Fruit fly (Drosophila melanogaster): ENCODE results near the gene Syp.

Syp gene

DNA sequence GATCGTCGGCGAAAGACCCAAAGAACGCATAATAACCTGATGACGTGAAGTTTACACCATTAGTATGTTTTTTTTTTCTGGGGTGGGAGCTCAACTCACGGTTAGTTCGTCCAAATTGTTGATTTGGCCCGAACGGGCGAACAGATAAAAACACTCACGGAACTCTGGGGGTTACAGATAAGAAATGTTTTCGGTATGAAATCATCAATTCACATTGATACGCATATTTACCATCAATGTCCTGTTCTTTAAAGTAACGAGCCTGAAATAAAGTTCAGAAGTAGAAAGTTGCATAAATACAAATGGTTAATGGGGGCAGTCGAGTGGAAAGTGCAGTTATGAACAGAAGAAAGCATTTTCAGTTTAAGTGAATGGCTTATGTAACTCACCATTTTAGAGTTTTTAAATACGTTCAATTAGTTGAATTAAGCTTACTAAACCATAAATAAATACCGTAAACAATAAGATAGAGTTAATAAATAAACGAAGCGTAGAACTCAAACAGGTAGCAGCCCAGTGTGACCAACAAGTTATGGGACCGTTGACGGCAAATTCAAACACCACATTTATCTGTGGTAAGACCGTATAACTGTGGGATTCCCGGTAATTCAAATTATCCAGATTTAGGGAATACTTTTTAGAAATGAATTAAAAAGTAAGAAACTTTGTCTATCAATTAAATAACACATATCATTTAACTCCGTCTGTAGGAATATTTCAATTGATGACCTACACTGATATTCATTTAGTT is 67.3 kb downstream of the Syp start, which contains the start of gene CG17272:
Gene CG17272 (minus strand): TSS at position 536 of the 751 bp plus-strand sequence.
- peak; percentile 65; the same call in 1 of the 2 replicates for TF ChIP-seq CG12605 (GFP tag; IDR thresholded peaks at IDR 0.05)
- no peak for TF ChIP-seq CG8159 (tag; optimal IDR thresholded peaks at IDR 0.05)

dm6 chr3R:20826929-20827328 is 70.4 kb downstream of the Syp start:
- TF ChIP-seq CG34367 (tag; optimal IDR thresholded peaks at IDR 0.05) (no peak), Ets98B (GFP tag; IDR thresholded peaks at IDR 0.05) (no peak), EcR (GFP tag; optimal IDR thresholded peaks at IDR 0.05) (no peak)

DNA sequence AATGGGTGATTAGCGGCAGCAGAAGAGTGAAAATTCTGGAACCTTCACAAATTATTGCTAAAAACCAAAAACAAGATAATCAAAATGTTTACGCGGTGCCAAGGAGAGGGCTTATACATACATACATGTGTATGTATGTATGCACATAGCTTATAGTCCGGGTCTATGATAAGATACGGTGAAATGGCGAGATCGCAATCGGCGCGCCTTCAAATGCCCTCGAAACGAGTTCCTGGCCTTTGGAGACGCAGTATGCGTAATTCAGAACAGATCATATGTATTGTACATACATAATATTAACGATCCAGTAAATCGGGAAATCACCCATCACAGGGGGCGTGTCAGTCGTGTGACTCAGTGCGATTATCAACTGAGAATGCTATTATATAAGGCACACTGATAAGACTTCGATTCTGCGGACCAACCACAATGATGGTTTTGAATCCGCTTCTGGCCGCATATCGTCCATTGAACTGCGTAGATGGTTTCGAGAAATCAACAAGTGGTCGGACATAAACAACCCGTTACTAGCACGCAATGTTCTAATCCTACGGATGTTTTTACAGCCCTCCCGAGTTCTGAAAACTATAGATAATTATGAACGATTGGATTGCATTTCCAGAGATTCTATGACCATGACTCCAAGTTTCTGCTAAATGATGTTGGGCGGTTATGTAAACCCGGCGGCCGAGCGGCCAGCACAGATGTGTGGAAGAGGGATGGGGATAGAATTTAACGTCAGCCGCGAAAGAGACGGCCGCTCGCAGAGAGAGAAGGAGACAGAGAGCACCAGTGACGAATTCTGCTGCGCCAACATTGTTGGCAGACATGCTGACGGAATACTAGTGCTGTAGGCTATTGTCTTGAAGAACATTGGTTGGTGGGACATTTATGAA is 72.2 kb downstream of the Syp start:
- TF ChIP-seq Ets98B (GFP tag; IDR thresholded peaks at IDR 0.05) (no peak), CG8301 (tag; optimal IDR thresholded peaks at IDR 0.05) (no peak), CG15710 (tag; optimal IDR thresholded peaks at IDR 0.05) (no peak), CG12605 (GFP tag; IDR thresholded peaks at IDR 0.05) (0 out of 2 replicates have a peak, but pooled peaks have one; percentile 25), Pif1A (GFP tag; optimal IDR thresholded peaks at IDR 0.05) (no peak), EcR (GFP tag; optimal IDR thresholded peaks at IDR 0.05) (peak; percentile 96), CG13204 (GFP tag; optimal IDR thresholded peaks at IDR 0.05) (peak; percentile 81)

DNA sequence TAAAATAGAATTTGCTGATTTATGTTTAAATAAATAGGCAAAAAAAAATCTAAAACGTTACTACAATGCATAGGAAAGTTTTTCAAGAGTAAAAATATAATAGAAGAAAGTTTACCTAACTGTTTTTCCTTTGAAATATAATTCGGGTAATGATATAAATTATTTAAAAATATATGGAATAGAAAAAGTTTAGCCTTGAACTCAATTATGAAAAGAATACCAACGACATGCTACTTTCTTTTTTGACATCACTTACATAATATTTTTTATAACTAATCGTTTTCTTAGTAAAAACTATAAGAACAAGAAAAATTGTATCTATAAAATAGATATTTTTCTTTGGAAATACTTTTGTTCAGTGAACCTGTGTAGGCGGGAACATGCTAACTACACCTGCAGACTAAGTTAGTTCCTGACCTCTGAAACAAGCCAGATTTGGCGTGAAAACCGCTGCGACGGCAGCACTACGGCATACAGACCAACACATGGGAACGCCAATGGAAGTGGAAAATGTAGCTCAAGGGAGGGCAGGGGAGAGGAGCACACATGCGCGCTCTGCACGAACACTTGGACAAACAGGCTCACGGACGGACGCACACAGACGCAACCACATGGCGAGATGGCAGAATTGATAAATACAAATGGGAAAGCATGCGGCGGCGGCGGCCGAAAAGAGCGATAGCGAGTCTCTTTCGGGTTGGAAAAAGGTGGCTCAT is 73.0 kb downstream of the Syp start:
- TF ChIP-seq CG17806 (tag; optimal IDR thresholded peaks at IDR 0.05): no peak
- TF ChIP-seq rn (GFP tag; IDR thresholded peaks at IDR 0.05): no peak
- TF ChIP-seq Snoo (tag; optimal IDR thresholded peaks at IDR 0.05): peak; percentile 8
- no peak for TF ChIP-seq Pif1B (GFP tag; optimal IDR thresholded peaks at IDR 0.05)
- peak; percentile 67 for TF ChIP-seq Ets98B (GFP tag; IDR thresholded peaks at IDR 0.05)
- no peak for TF ChIP-seq Pif1A (GFP tag; optimal IDR thresholded peaks at IDR 0.05)
- no peak for TF ChIP-seq CG34367 (tag; optimal IDR thresholded peaks at IDR 0.05)
- TF ChIP-seq D1 (tag; optimal IDR thresholded peaks at IDR 0.05): no peak
- TF ChIP-seq CG14655 (GFP tag; optimal IDR thresholded peaks at IDR 0.05): no peak
- peak; percentile 65 for TF ChIP-seq CG4496 (GFP tag; IDR thresholded peaks at IDR 0.05)
- TF ChIP-seq CG8301 (tag; optimal IDR thresholded peaks at IDR 0.05): no peak
- peak; percentile 45 for TF ChIP-seq EcR (GFP tag; optimal IDR thresholded peaks at IDR 0.05)
- no peak for TF ChIP-seq CG10348 (GFP tag; IDR thresholded peaks at IDR 0.05)
- TF ChIP-seq CG8159 (tag; optimal IDR thresholded peaks at IDR 0.05): no peak
- TF ChIP-seq CG32121 (GFP tag; IDR thresholded peaks at IDR 0.05): 0 out of 2 replicates have a peak, but pooled peaks have one; percentile 30
- no peak for TF ChIP-seq gl (tag; optimal IDR thresholded peaks at IDR 0.05)
- TF ChIP-seq CG9948 (tag; optimal IDR thresholded peaks at IDR 0.05): no peak
- peak; percentile 72; the same call in 2 of the 3 replicates for TF ChIP-seq fd96Ca (GFP tag; IDR thresholded peaks at IDR 0.05)
- no peak for TF ChIP-seq CG15710 (tag; optimal IDR thresholded peaks at IDR 0.05)
- no peak for TF ChIP-seq CG12605 (GFP tag; IDR thresholded peaks at IDR 0.05)
- TF ChIP-seq CG13204 (GFP tag; optimal IDR thresholded peaks at IDR 0.05): peak; percentile 78

- peak; percentile 30; the same call in 1 of the 2 replicates for TF ChIP-seq CG12605 (GFP tag; IDR thresholded peaks at IDR 0.05)
- no peak for TF ChIP-seq EcR (GFP tag; optimal IDR thresholded peaks at IDR 0.05)
- TF ChIP-seq fd96Ca (GFP tag; IDR thresholded peaks at IDR 0.05): peak; percentile 36; the same call in 1 of the 3 replicates
- TF ChIP-seq CG4496 (GFP tag; IDR thresholded peaks at IDR 0.05): peak; percentile 57; the same call in 2 of the 3 replicates
- no peak for TF ChIP-seq CG9948 (tag; optimal IDR thresholded peaks at IDR 0.05)
These were observed 73.7 kb downstream of the Syp start, which contains the start of gene Adss for dm6 chr3R:20830153-20830695. Gene Adss, minus strand, starts transcription at chr3R:20830580.

DNA sequence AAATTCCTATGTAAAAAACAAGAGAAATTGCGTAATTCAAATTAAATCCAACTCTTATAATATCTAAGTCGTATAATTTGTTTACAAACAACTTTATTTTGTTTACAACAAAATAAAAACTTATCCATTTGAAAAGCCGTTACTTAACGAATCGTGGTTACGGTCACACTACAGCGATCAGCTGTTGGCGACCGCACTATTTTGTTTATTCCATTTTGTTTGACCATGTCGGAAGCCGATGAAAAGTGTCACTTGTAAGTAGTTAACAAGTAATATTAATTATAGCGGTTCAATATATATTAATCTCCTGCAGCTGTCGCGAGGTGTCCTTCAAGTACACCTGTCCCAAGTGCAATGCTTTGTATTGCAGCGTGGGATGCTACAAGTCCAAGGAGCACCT is 74.4 kb downstream of the Syp start, which contains the start of gene CG31223:
Gene CG31223 (plus strand): TSS at position 165 of the 400 bp plus-strand sequence.
- TF ChIP-seq Pif1B (GFP tag; optimal IDR thresholded peaks at IDR 0.05): no peak
